Worm (Caenorhabditis elegans) whole organism, L3 larva: ENCODE measurements around the gene F14H3.15.

Source experiments
- ama-1 ChIP-seq: fragments of 150-350 bp; optimal IDR thresholded peaks from 2 replicates; lab custom pipeline; 2018
- nhr-237 ChIP-seq: fragments of 150-350 bp; optimal IDR thresholded peaks from 2 replicates; lab custom pipeline; 2014; ENCODE audit warnings: missing biosample characterization, missing genetic modification characterization

DNA sequence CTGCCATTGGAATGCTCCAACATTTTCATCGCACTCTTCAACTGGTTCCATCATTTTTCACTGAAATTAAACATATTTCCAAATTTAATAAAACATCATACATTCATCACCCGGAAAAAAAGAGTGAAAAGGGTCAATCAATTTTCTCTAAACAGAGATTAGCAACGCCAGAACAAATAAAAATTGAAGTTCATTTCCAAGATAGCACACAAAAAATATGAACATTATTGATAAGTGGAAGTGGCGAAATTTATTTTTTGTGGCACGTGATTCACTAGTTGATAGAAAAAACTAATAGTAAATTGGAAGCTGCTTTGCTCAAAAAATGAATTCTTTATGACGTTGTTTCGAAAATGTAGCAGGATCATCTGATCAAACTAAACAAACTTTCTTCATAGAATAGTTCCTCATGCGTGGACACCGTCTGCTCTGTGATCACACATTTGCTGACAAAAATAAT is 15.2 kb upstream of the F14H3.15 start, which contains the start of the genes F14H3.12 and srj-29:
- TF ChIP-seq nhr-237 (tag; lab: Kevin White, UChicago) (no peak), ama-1 (lab: Kevin White, UChicago) (no peak)
